Worm (Caenorhabditis elegans): Measurements from ENCODE around the gene dhs-11.

Gene dhs-11

ce11 chrIII:10642781-10643180 lies at the start of gene dhs-11, which contains the start of gene orc-1:
Gene dhs-11 (minus strand): TSS chrIII:10642865.
Gene orc-1 (plus strand): TSS chrIII:10643129.
- TF ChIP-seq pros-1 (tag; optimal IDR thresholded peaks at IDR 0.05) (no peak), rnt-1 (tag; optimal IDR thresholded peaks at IDR 0.05) (no peak), nfya-1 (tag; optimal IDR thresholded peaks at IDR 0.05) (peak; percentile 22), gmeb-2 (tag; optimal IDR thresholded peaks at IDR 0.05) (no peak), K09A11.1 (tag; optimal IDR thresholded peaks at IDR 0.05; ENCODE audit: insufficient read depth) (no peak), unc-3 (GFP tag; conservative IDR thresholded peaks at IDR 0.05) (no peak), unc-3 (tag; optimal IDR thresholded peaks at IDR 0.05) (no peak), zip-5 (tag; optimal IDR thresholded peaks at IDR 0.05) (no peak)

ce11 chrIII:10691019-10691418 lies 48.4 kb upstream of the dhs-11 start, which contains the start of gene Y39A1A.17:
Gene Y39A1A.17 (minus strand): TSS chrIII:10691119.
- TF ChIP-seq odd-2 (tag; optimal IDR thresholded peaks at IDR 0.05) = no peak
- no peak for TF ChIP-seq ceh-24 (tag; optimal IDR thresholded peaks at IDR 0.05)
- no peak for TF ChIP-seq sdc-2 (tag; optimal IDR thresholded peaks at IDR 0.05)
- TF ChIP-seq K09A11.1 (tag; optimal IDR thresholded peaks at IDR 0.05; ENCODE audit: insufficient read depth) = no peak
- no peak for TF ChIP-seq C08G9.2 (tag; optimal IDR thresholded peaks at IDR 0.05)
- TF ChIP-seq ceh-2 (tag; optimal IDR thresholded peaks at IDR 0.05) = no peak
- TF ChIP-seq C38D4.7 (GFP tag; optimal IDR thresholded peaks at IDR 0.05) = no peak
- TF ChIP-seq pax-1 (tag; optimal IDR thresholded peaks at IDR 0.05) = no peak
- TF ChIP-seq ahr-1 (tag; optimal IDR thresholded peaks at IDR 0.05) = no peak
- TF ChIP-seq pat-9 (tag; optimal IDR thresholded peaks at IDR 0.05) = no peak
- TF ChIP-seq ceh-45 (GFP tag; IDR thresholded peaks at IDR 0.05) = no peak
- TF ChIP-seq tbx-7 (tag; optimal IDR thresholded peaks at IDR 0.05) = no peak
- no peak for TF ChIP-seq lin-11 (tag; optimal IDR thresholded peaks at IDR 0.05)
- no peak for TF ChIP-seq dmd-4 (tag; optimal IDR thresholded peaks at IDR 0.05; ENCODE audit: borderline replicate concordance)
- no peak for TF ChIP-seq ceh-22 (tag; optimal IDR thresholded peaks at IDR 0.05)
- TF ChIP-seq ttx-3 (tag; optimal IDR thresholded peaks at IDR 0.05) = no peak

ce11 chrIII:10689057-10689456 lies 46.4 kb upstream of the dhs-11 start, which contains the start of gene Y39A1A.31:
Gene Y39A1A.31 (minus strand): TSS chrIII:10689157.
- no peak for TF ChIP-seq pros-1 (tag; optimal IDR thresholded peaks at IDR 0.05)
- TF ChIP-seq ztf-16 (tag; optimal IDR thresholded peaks at IDR 0.05) = no peak
- TF ChIP-seq syd-9 (tag; optimal IDR thresholded peaks at IDR 0.05) = no peak
- no peak for TF ChIP-seq ceh-14 (tag; optimal IDR thresholded peaks at IDR 0.05)
- TF ChIP-seq ref-2 (tag; optimal IDR thresholded peaks at IDR 0.05) = no peak
- no peak for TF ChIP-seq pat-9 (tag; optimal IDR thresholded peaks at IDR 0.05)
- TF ChIP-seq eyg-1 (tag; optimal IDR thresholded peaks at IDR 0.05) = no peak
- no peak for TF ChIP-seq gmeb-2 (tag; optimal IDR thresholded peaks at IDR 0.05)
- no peak for TF ChIP-seq pqm-1 (tag; optimal IDR thresholded peaks at IDR 0.05)
- no peak for TF ChIP-seq che-1 (tag; optimal IDR thresholded peaks at IDR 0.05)
- no peak for TF ChIP-seq unc-3 (GFP tag; conservative IDR thresholded peaks at IDR 0.05)
- TF ChIP-seq unc-3 (tag; optimal IDR thresholded peaks at IDR 0.05) = no peak
- TF ChIP-seq ceh-9 (tag; optimal IDR thresholded peaks at IDR 0.05) = no peak
- TF ChIP-seq mec-3 (tag; optimal IDR thresholded peaks at IDR 0.05; ENCODE audit: borderline replicate concordance) = no peak

- TF ChIP-seq fkh-6 (tag; optimal IDR thresholded peaks at IDR 0.05) (no peak), fkh-10 (GFP tag; optimal IDR thresholded peaks at IDR 0.05) (no peak), nfya-1 (tag; optimal IDR thresholded peaks at IDR 0.05) (no peak), pros-1 (tag; optimal IDR thresholded peaks at IDR 0.05) (no peak), pax-1 (tag; optimal IDR thresholded peaks at IDR 0.05) (no peak), ceh-22 (tag; optimal IDR thresholded peaks at IDR 0.05) (no peak), Y22D7AL.16 (tag; optimal IDR thresholded peaks at IDR 0.05) (no peak), ceh-48 (tag; optimal IDR thresholded peaks at IDR 0.05) (no peak), madf-2 (tag; optimal IDR thresholded peaks at IDR 0.05) (no peak), ceh-24 (tag; optimal IDR thresholded peaks at IDR 0.05) (no peak), pag-3 (tag; optimal IDR thresholded peaks at IDR 0.05; ENCODE audit: borderline replicate concordance) (no peak)
These were observed 36.3 kb upstream of the dhs-11 start, which contains the start of gene Y39A1A.16 for ce11 chrIII:10678971-10679370. Gene Y39A1A.16 (plus strand): TSS chrIII:10679271.
